Worm (Caenorhabditis elegans) whole organism, midembryonic: ENCODE measurements around the gene acp-7.

Experiments
- T22C8.4 ChIP-seq: fragments of 200-800 bp; sonication (Bioruptor generic); IDR thresholded peaks from 2 replicates; pipeline ENCODE4 v1.3.6; 2022; ENCODE audit warnings: missing genetic modification characterization, missing compliant biosample characterization
- flt-1 ChIP-seq: fragments of 200-800 bp; sonication (Bioruptor generic); IDR thresholded peaks from 2 replicates; pipeline ENCODE4 v1.3.6; 2022; ENCODE audit warnings: missing genetic modification characterization, missing compliant biosample characterization
- klf-2 ChIP-seq: fragments of 200-800 bp; sonication (Bioruptor generic); conservative IDR thresholded peaks from 2 replicates; pipeline ENCODE4 v1.3.6; 2022; ENCODE audit warnings: missing genetic modification reagents, missing genetic modification characterization, missing compliant biosample characterization
- ref-1 ChIP-seq: fragments of 200-800 bp; sonication (Bioruptor generic); conservative IDR thresholded peaks from 2 replicates; pipeline ENCODE4 v1.3.6; 2022; ENCODE audit warnings: missing genetic modification reagents, missing genetic modification characterization, missing compliant biosample characterization
- tab-1 ChIP-seq: fragments of 200-800 bp; sonication (Bioruptor generic); IDR thresholded peaks from 2 replicates; pipeline ENCODE4 v1.3.6; 2022; ENCODE audit warnings: missing genetic modification characterization, missing compliant biosample characterization
- ztf-29 ChIP-seq: fragments of 200-800 bp; sonication (Bioruptor generic); IDR thresholded peaks from 2 replicates; pipeline ENCODE4 v1.3.6; 2022; ENCODE audit warnings: missing genetic modification reagents, missing genetic modification characterization, missing compliant biosample characterization

DNA sequence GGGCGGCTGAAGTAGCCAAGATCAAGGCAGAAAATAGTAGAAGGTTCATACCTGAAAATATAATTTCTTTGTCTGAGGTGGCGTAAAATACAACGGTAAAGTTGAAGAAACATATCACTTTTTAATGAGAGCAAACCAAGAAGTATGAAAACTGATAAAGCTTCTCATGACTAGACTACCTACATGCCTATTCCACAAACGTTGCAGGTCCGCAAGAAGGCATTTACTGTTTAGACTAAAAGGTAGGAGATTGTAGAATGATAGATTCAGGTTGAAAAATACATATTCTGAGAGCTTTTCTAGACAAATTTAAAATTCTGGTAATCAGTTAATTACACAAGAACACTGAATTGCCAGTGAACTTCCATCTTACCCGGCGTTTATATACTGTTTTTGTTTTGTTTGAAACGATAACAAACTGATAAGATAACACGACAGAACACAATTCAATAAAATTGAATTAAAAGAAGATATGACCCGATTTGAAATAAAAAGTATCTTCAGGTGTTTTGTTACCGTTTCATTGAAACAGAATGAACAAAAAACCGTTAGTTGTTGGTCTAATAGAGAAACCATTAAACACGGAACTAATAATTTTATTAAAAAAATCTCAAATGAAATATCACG is 5.3 kb downstream of the acp-7 start, which contains the start of gene acp-6:
- TF ChIP-seq flt-1 (GFP tag; lab: Robert Waterston, UW) (no peak), T22C8.4 (GFP tag; lab: Robert Waterston, UW) (no peak), tab-1 (GFP tag; lab: Robert Waterston, UW) (no peak), ztf-29 (GFP tag; lab: Robert Waterston, UW) (no peak), klf-2 (GFP tag; lab: Robert Waterston, UW) (no peak), ref-1 (GFP tag; lab: Robert Waterston, UW) (no peak)
